Worm (Caenorhabditis elegans): ENCODE data around the gene F53F4.7.

DNA sequence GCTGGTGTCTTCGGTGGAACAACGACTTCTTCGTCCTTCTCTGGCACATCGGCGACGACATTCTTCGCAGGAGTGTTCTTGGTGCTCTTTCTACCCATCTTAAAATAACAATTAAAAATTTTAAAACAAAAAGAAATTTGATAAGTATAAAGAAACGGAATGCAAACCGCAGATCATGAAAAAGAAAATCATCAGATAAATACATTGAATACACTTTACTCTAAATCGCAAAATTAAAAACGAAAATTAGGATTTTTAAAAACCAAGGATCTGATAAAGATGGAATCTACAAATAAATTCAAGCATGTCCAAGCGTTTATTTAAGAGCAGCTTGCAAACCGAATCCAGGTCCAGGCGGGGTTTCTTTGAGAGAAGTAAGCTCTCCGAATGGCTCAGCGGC lies 10.7 kb upstream of the F53F4.7 start, which contains the start of gene F53F4.11:
- TF ChIP-seq nhr-77 (tag; optimal IDR thresholded peaks at IDR 0.05) (no peak), nhr-237 (tag; optimal IDR thresholded peaks at IDR 0.05) (no peak), snu-23 (GFP tag; optimal IDR thresholded peaks at IDR 0.05) (no peak), mdl-1 (tag; optimal IDR thresholded peaks at IDR 0.05) (no peak), tbx-2 (tag; optimal IDR thresholded peaks at IDR 0.05) (no peak), snpc-4 (tag; optimal IDR thresholded peaks at IDR 0.05) (no peak), ama-1 (optimal IDR thresholded peaks at IDR 0.05) (no peak), C04F5.9 (tag; optimal IDR thresholded peaks at IDR 0.05) (no peak)

Data from whole organism, L1 larva.